Fruit fly (Drosophila melanogaster) whole organism, embryonic: ENCODE data around the gene RPA1.
A peak's percentile ranks its signal among the peaks of the same experiment; 100 is the strongest.

Experiments
- Atf3 ChIP-seq: fragments of 200-800 bp; sonication (Bioruptor generic); optimal IDR thresholded peaks from 3 replicates; lab custom pipeline; 2016; ENCODE audit warnings: missing biosample characterization, missing genetic modification characterization
- CG10321 ChIP-seq: fragments of 200-800 bp; sonication (Bioruptor generic); IDR thresholded peaks from 2 replicates; pipeline ENCODE4 v1.3.6; 2022; ENCODE audit warnings: missing biosample characterization, missing genetic modification characterization
- CG10565 ChIP-seq: fragments of 200-800 bp; sonication (Bioruptor generic); optimal IDR thresholded peaks from 3 replicates; lab custom pipeline; 2016; ENCODE audit warnings: missing biosample characterization, mild to moderate bottlenecking, missing genetic modification characterization
- CG10959 ChIP-seq: fragments of 200-800 bp; sonication (Bioruptor generic); IDR thresholded peaks from 2 replicates; pipeline ENCODE4 v1.3.6; 2022; ENCODE audit warnings: missing biosample characterization, missing genetic modification characterization
- CG11723 ChIP-seq: fragments of 200-800 bp; sonication (Bioruptor generic); optimal IDR thresholded peaks from 2 replicates; lab custom pipeline; 2017; ENCODE audit warnings: missing biosample characterization, mild to moderate bottlenecking, missing genetic modification characterization
- CG14014 ChIP-seq: fragments of 200-800 bp; sonication (Bioruptor generic); IDR thresholded peaks from 2 replicates; pipeline ENCODE4 v1.3.6; 2022; ENCODE audit warnings: missing biosample characterization, missing genetic modification characterization
- CG14667 ChIP-seq: fragments of 200-800 bp; sonication (Bioruptor generic); IDR thresholded peaks from 2 replicates; pipeline ENCODE4 v1.3.6; 2022; ENCODE audit warnings: missing biosample characterization, missing genetic modification characterization
- CG14710 ChIP-seq: fragments of 200-800 bp; sonication (Bioruptor generic); optimal IDR thresholded peaks from 3 replicates; lab custom pipeline; 2019; ENCODE audit warnings: missing biosample characterization, mild to moderate bottlenecking, missing genetic modification characterization, moderate library complexity
- CG15601 ChIP-seq: fragments of 200-800 bp; sonication (Bioruptor generic); optimal IDR thresholded peaks from 3 replicates; lab custom pipeline; 2019; ENCODE audit warnings: missing biosample characterization, mild to moderate bottlenecking, missing genetic modification characterization, moderate library complexity
- CG16779 ChIP-seq: fragments of 200-800 bp; sonication (Bioruptor generic); IDR thresholded peaks from 2 replicates; pipeline ENCODE4 v1.3.6; 2022; ENCODE audit warnings: missing biosample characterization, missing genetic modification characterization
- CG17186 ChIP-seq: fragments of 200-800 bp; sonication (Bioruptor generic); optimal IDR thresholded peaks from 3 replicates; lab custom pipeline; 2017; ENCODE audit warnings: missing biosample characterization, missing genetic modification reagents, missing genetic modification characterization
- CG18599 ChIP-seq: fragments of 200-800 bp; sonication (Bioruptor generic); optimal IDR thresholded peaks from 3 replicates; lab custom pipeline; 2017; ENCODE audit warnings: missing biosample characterization, missing genetic modification characterization, mild to moderate bottlenecking, moderate library complexity, missing genetic modification reagents
- CG2116 ChIP-seq: fragments of 200-800 bp; sonication (Bioruptor generic); optimal IDR thresholded peaks from 3 replicates; lab custom pipeline; 2018; ENCODE audit warnings: missing biosample characterization, mild to moderate bottlenecking, missing genetic modification characterization
- CG2120 ChIP-seq: fragments of 200-800 bp; sonication (Bioruptor generic); optimal IDR thresholded peaks from 3 replicates; lab custom pipeline; 2016; ENCODE audit warnings: missing biosample characterization, missing genetic modification characterization
- CG31224 ChIP-seq: fragments of 200-800 bp; sonication (Bioruptor generic); IDR thresholded peaks from 2 replicates; pipeline ENCODE4 v1.3.6; 2022; ENCODE audit warnings: missing biosample characterization, missing genetic modification characterization
- CG3726 ChIP-seq: fragments of 200-800 bp; sonication (Bioruptor generic); IDR thresholded peaks from 3 replicates; pipeline ENCODE4, ENCODE4 v1.3.6; 2022; ENCODE audit warnings: missing biosample characterization, missing genetic modification characterization
- CG4282 ChIP-seq: fragments of 200-800 bp; sonication (Bioruptor generic); optimal IDR thresholded peaks from 2 replicates; lab custom pipeline; 2016; ENCODE audit warnings: missing biosample characterization, missing genetic modification characterization
- CG4404 ChIP-seq: fragments of 200-800 bp; sonication (Bioruptor generic); IDR thresholded peaks from 2 replicates; pipeline ENCODE4 v1.3.6; 2022; ENCODE audit warnings: missing biosample characterization, missing genetic modification characterization
- CG4424 ChIP-seq: fragments of 200-800 bp; sonication (Bioruptor generic); optimal IDR thresholded peaks from 3 replicates; lab custom pipeline; 2016; ENCODE audit warnings: missing biosample characterization, missing genetic modification characterization
- CG4617 ChIP-seq: fragments of 200-800 bp; sonication (Bioruptor generic); optimal IDR thresholded peaks from 3 replicates; lab custom pipeline; 2016; ENCODE audit warnings: missing biosample characterization, missing genetic modification characterization, borderline replicate concordance
- CG5953 ChIP-seq: fragments of 200-800 bp; sonication (Bioruptor generic); IDR thresholded peaks from 2 replicates; pipeline ENCODE4 v1.3.6; 2022; ENCODE audit warnings: missing biosample characterization, missing genetic modification characterization
- CG6791 ChIP-seq: fragments of 200-800 bp; sonication (Bioruptor generic); IDR thresholded peaks from 3 replicates; pipeline ENCODE4 v1.3.6; 2022; ENCODE audit warnings: missing biosample characterization, missing genetic modification characterization; ENCODE audit not compliant: partially characterized antibody
- CrebB ChIP-seq: fragments of 200-800 bp; sonication (Bioruptor generic); optimal IDR thresholded peaks from 3 replicates; lab custom pipeline; 2018; ENCODE audit warnings: missing biosample characterization, mild to moderate bottlenecking, missing genetic modification characterization
- Dp ChIP-seq: fragments of 200-800 bp; sonication (Bioruptor generic); optimal IDR thresholded peaks from 2 replicates; lab custom pipeline; 2018; ENCODE audit warnings: missing biosample characterization, mild to moderate bottlenecking, missing genetic modification characterization, moderate library complexity
- GATAe ChIP-seq: fragments of 200-800 bp; sonication (Bioruptor generic); conservative IDR thresholded peaks from 2 replicates; pipeline ENCODE4 v1.3.6; 2022; ENCODE audit warnings: missing biosample characterization, missing genetic modification characterization
- H15 ChIP-seq: fragments of 200-800 bp; sonication (Bioruptor generic); IDR thresholded peaks from 3 replicates; pipeline ENCODE4 v1.3.6; 2022; ENCODE audit warnings: missing biosample characterization, missing genetic modification characterization
- HLHmδ ChIP-seq: fragments of 200-800 bp; sonication (Bioruptor generic); optimal IDR thresholded peaks from 2 replicates; lab custom pipeline; 2018; ENCODE audit warnings: missing biosample characterization, mild to moderate bottlenecking, missing genetic modification characterization, moderate library complexity
- Hr3 ChIP-seq: fragments of 200-800 bp; sonication (Bioruptor generic); optimal IDR thresholded peaks from 3 replicates; lab custom pipeline; 2016; ENCODE audit warnings: missing biosample characterization, missing genetic modification characterization
- Hsf ChIP-seq: fragments of 200-800 bp; sonication (Bioruptor generic); optimal IDR thresholded peaks from 3 replicates; lab custom pipeline; 2016; ENCODE audit warnings: missing biosample characterization, missing genetic modification characterization
- Mrtf ChIP-seq: fragments of 200-800 bp; sonication (Bioruptor generic); IDR thresholded peaks from 3 replicates; pipeline ENCODE4 v1.3.6; 2022; ENCODE audit warnings: missing biosample characterization, missing genetic modification characterization
- NC2α ChIP-seq: fragments of 200-800 bp; sonication (Bioruptor generic); optimal IDR thresholded peaks from 2 replicates; lab custom pipeline; 2016; ENCODE audit warnings: missing biosample characterization, missing genetic modification characterization
- Neu2 ChIP-seq: fragments of 200-800 bp; sonication (Bioruptor generic); optimal IDR thresholded peaks from 3 replicates; lab custom pipeline; 2016; ENCODE audit warnings: missing biosample characterization, missing genetic modification characterization, borderline replicate concordance
- Nf-YA ChIP-seq: fragments of 200-800 bp; sonication (Bioruptor generic); IDR thresholded peaks from 2 replicates; pipeline ENCODE4 v1.3.6; 2022; ENCODE audit warnings: missing biosample characterization, missing genetic modification characterization
- Sox102F ChIP-seq: fragments of 200-800 bp; sonication (Bioruptor generic); optimal IDR thresholded peaks from 2 replicates; lab custom pipeline; 2018; ENCODE audit warnings: missing biosample characterization, mild to moderate bottlenecking, missing genetic modification characterization, moderate library complexity
- Stat92E ChIP-seq, 3 experiments: fragments of >200 bp in 2 of 3; fragments of 200-800 bp in 1 of 3; sonication (Bioruptor generic) in 1 of 3; optimal IDR thresholded peaks; 2 replicates each; lab custom pipeline; 2017 to 2019; ENCODE audit warnings: missing biosample characterization in 3 of 3, missing genetic modification characterization in 3 of 3, mild to moderate bottlenecking in 1 of 3, moderate library complexity in 1 of 3
- Tbp ChIP-seq: fragments of >200 bp; optimal IDR thresholded peaks from 2 replicates; lab custom pipeline; 2018; ENCODE audit warnings: missing biosample characterization, missing genetic modification characterization
- abd-A ChIP-seq: fragments of 200-800 bp; sonication (Bioruptor generic); optimal IDR thresholded peaks from 3 replicates; lab custom pipeline; 2019; ENCODE audit warnings: missing biosample characterization, mild to moderate bottlenecking, missing genetic modification characterization, moderate library complexity
- bigmax ChIP-seq: fragments of 200-800 bp; sonication (Bioruptor generic); optimal IDR thresholded peaks from 2 replicates; lab custom pipeline; 2018; ENCODE audit warnings: missing biosample characterization, mild to moderate bottlenecking, missing genetic modification characterization
- caup ChIP-seq: fragments of 200-800 bp; sonication (Bioruptor generic); optimal IDR thresholded peaks from 3 replicates; lab custom pipeline; 2017; ENCODE audit warnings: missing biosample characterization, mild to moderate bottlenecking, missing genetic modification characterization, moderate library complexity; ENCODE audit not compliant: severe bottlenecking
- ewg ChIP-seq: fragments of 200-800 bp; sonication (Bioruptor generic); optimal IDR thresholded peaks from 3 replicates; lab custom pipeline; 2017; ENCODE audit warnings: mild to moderate bottlenecking, missing biosample characterization, missing genetic modification reagents, missing genetic modification characterization
- exex ChIP-seq: fragments of 200-800 bp; sonication (Bioruptor generic); optimal IDR thresholded peaks from 4 replicates; lab custom pipeline; 2018; ENCODE audit warnings: missing biosample characterization, mild to moderate bottlenecking, missing genetic modification characterization, moderate library complexity
- fu2 ChIP-seq: fragments of 200-800 bp; sonication (Bioruptor generic); optimal IDR thresholded peaks from 2 replicates; lab custom pipeline; 2016; ENCODE audit warnings: missing biosample characterization, missing genetic modification characterization
- ken ChIP-seq: fragments of 200-800 bp; sonication (Bioruptor generic); IDR thresholded peaks from 3 replicates; pipeline ENCODE4 v1.3.6; 2022; ENCODE audit warnings: missing biosample characterization, missing genetic modification characterization
- lbe ChIP-seq: fragments of 200-800 bp; sonication (Bioruptor generic); optimal IDR thresholded peaks from 2 replicates; lab custom pipeline; 2016; ENCODE audit warnings: missing biosample characterization, mild to moderate bottlenecking, missing genetic modification characterization
- pfk ChIP-seq: fragments of 200-800 bp; sonication (Bioruptor generic); optimal IDR thresholded peaks from 2 replicates; lab custom pipeline; 2018; ENCODE audit warnings: missing biosample characterization, mild to moderate bottlenecking, missing genetic modification characterization, moderate library complexity
- stwl ChIP-seq: fragments of 200-800 bp; sonication (Bioruptor generic); optimal IDR thresholded peaks from 3 replicates; lab custom pipeline; 2018; ENCODE audit warnings: missing biosample characterization, mild to moderate bottlenecking, missing genetic modification characterization, moderate library complexity
- tll ChIP-seq, 2 experiments: fragments of 200-800 bp in 1 of 2; fragments of >200 bp in 1 of 2; sonication (Bioruptor generic) in 1 of 2; optimal IDR thresholded peaks; 2 replicates each; lab custom pipeline; 2017 to 2019; ENCODE audit warnings: missing biosample characterization in 2 of 2, missing genetic modification characterization in 2 of 2, mild to moderate bottlenecking in 1 of 2, moderate library complexity in 1 of 2
- trem ChIP-seq: fragments of 200-800 bp; optimal IDR thresholded peaks from 3 replicates; lab custom pipeline; 2019; ENCODE audit warnings: missing biosample characterization, mild to moderate bottlenecking, missing genetic modification characterization, moderate library complexity
- twi ChIP-seq: fragments of 200-800 bp; optimal IDR thresholded peaks from 2 replicates; lab custom pipeline; 2019; ENCODE audit warnings: missing biosample characterization, mild to moderate bottlenecking, missing genetic modification characterization, moderate library complexity
- zen2 ChIP-seq: fragments of 200-800 bp; sonication (Bioruptor generic); IDR thresholded peaks from 3 replicates; pipeline ENCODE4 v1.3.6; 2022; ENCODE audit warnings: missing biosample characterization, missing genetic modification characterization; ENCODE audit not compliant: partially characterized antibody

RPA1 gene

DNA sequence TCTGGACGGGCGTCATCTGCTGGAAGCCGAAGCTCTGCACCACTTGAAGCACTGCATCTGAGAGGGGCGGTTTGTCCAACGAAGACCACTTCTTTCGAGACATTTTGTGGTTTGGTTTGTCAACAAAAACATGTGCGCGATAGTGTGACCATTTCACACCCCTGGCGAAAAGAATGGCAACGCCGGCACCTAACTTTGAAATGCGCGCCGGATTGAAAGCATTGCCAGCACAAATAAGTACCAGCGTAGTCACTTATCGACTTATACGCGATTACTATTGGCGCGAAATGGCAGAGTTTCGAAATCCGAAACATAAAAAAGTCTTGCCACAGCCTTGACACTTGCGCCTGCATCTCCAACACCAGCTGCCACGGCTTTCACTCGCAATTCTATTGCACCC is 5.5 kb upstream of the RPA1 start, which contains the start of gene CG9630 (continued):
- TF ChIP-seq fu2 (GFP tag; lab: Kevin White, UChicago) = no peak
- TF ChIP-seq trem = peak; percentile 84
- TF ChIP-seq Neu2 = no peak
- no peak for TF ChIP-seq ken (GFP tag; lab: Robert Waterston, UW)
- peak; percentile 85 for TF ChIP-seq twi (tag; lab: Kevin White, UChicago)
- TF ChIP-seq Dp = peak; percentile 100
- no peak for TF ChIP-seq CG11723 (GFP tag; lab: Kevin White, UChicago)
- TF ChIP-seq CG4424 (GFP tag; lab: Kevin White, UChicago) = no peak
- no peak for TF ChIP-seq Mrtf
- peak in 1 of 2 experiments; percentile 32 for TF ChIP-seq tll (GFP tag; optimal IDR thresholded peaks at IDR 0.05; lab: Kevin White, UChicago)
- peak; percentile 60 for TF ChIP-seq bigmax (GFP tag; lab: Kevin White, UChicago)
- TF ChIP-seq HLHmδ (GFP tag; lab: Kevin White, UChicago) = no peak
- TF ChIP-seq CG10565 (GFP tag; lab: Kevin White, UChicago) = no peak
- 0 out of 2 replicates have a peak, but pooled peaks have one; percentile 5 for TF ChIP-seq CG10321 (GFP tag; lab: Robert Waterston, UW)
- TF ChIP-seq NC2α (GFP tag; lab: Kevin White, UChicago) = no peak
- no peak for TF ChIP-seq CG2120 (GFP tag; lab: Kevin White, UChicago)
- TF ChIP-seq CG14667 (GFP tag; lab: Robert Waterston, UW) = no peak
- TF ChIP-seq Stat92E (GFP tag; optimal IDR thresholded peaks at IDR 0.05; lab: Kevin White, UChicago) = peak in 1 of 3 experiments; percentile 45
- TF ChIP-seq Hsf = no peak
- no peak for TF ChIP-seq caup (GFP tag; lab: Kevin White, UChicago)
- TF ChIP-seq GATAe (GFP tag; lab: Robert Waterston, UW) = no peak
- peak; percentile 93 for TF ChIP-seq CG17186 (GFP tag; lab: Kevin White, UChicago)
- no peak for TF ChIP-seq Atf3 (GFP tag; lab: Kevin White, UChicago)
- no peak for TF ChIP-seq pfk
- TF ChIP-seq CG6791 (GFP tag; lab: Robert Waterston, UW) = peak; percentile 68; the same call in 2 of the 3 replicates
- no peak for TF ChIP-seq H15 (GFP tag; lab: Robert Waterston, UW)
- peak; percentile 58 for TF ChIP-seq CG14710 (tag; lab: Kevin White, UChicago)
- no peak for TF ChIP-seq lbe (GFP tag; lab: Kevin White, UChicago)
- TF ChIP-seq Tbp = no peak
- TF ChIP-seq zen2 = peak; percentile 68; the same call in 2 of the 3 replicates
- TF ChIP-seq CG15601 (tag; lab: Kevin White, UChicago) = no peak
- TF ChIP-seq abd-A (tag; lab: Kevin White, UChicago) = no peak
- no peak for TF ChIP-seq Hr3 (GFP tag; lab: Kevin White, UChicago)
- no peak for TF ChIP-seq Nf-YA
- TF ChIP-seq stwl (tag; lab: Kevin White, UChicago) = no peak
- TF ChIP-seq exex = no peak
- no peak for TF ChIP-seq CG4282
- no peak for TF ChIP-seq CG31224 (GFP tag; lab: Robert Waterston, UW)
- TF ChIP-seq CG4617 (GFP tag; lab: Kevin White, UChicago) = peak; percentile 61
- TF ChIP-seq CG4404 = no peak
- TF ChIP-seq CG16779 = no peak
- TF ChIP-seq CG14014 (GFP tag; lab: Robert Waterston, UW) = no peak
- TF ChIP-seq CG10959 (GFP tag; lab: Robert Waterston, UW) = no peak
- no peak for TF ChIP-seq CrebB
- peak; percentile 1 for TF ChIP-seq ewg (GFP tag; lab: Kevin White, UChicago)
- no peak for TF ChIP-seq CG3726 (GFP tag; lab: Robert Waterston, UW)
- peak; percentile 87 for TF ChIP-seq CG2116 (GFP tag; lab: Kevin White, UChicago)
- no peak for TF ChIP-seq CG5953 (GFP tag; lab: Robert Waterston, UW)
- no peak for TF ChIP-seq CG18599 (GFP tag; lab: Kevin White, UChicago)
- TF ChIP-seq Sox102F (GFP tag; lab: Kevin White, UChicago) = no peak
